Fruit fly (Drosophila melanogaster): ENCODE measurements around the gene mRpL37.

DNA sequence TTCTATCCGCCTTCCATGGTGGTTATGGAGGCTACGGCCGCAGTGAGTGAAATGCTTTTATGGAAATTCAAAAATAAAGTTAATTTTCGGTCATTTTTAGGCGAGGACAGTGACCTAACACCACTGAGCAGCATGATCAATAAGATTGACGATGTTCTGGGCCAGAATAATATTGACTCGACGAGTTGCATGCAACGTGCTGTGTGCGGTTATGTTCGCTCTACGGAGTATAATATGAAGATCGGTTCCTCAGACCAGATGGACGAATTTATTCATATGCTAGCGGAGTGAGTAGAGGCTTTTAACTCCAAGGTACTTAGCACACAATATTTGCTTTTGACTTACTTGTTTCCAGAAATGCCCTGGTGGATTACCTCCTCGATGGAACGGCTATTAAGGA lies 3.7 kb downstream of the mRpL37 start:
- TF ChIP-seq EcR (GFP tag; optimal IDR thresholded peaks at IDR 0.05) (no peak), usp (GFP tag; optimal IDR thresholded peaks at IDR 0.05) (no peak)

Measured in whole organism.